Worm (Caenorhabditis elegans) whole organism, midembryonic: ENCODE data around the gene irld-3.

Experiments
- flt-1 ChIP-seq: fragments of 200-800 bp; sonication (Bioruptor generic); IDR thresholded peaks from 2 replicates; pipeline ENCODE4 v1.3.6; 2022; ENCODE audit warnings: missing genetic modification characterization, missing compliant biosample characterization
- klf-2 ChIP-seq: fragments of 200-800 bp; sonication (Bioruptor generic); conservative IDR thresholded peaks from 2 replicates; pipeline ENCODE4 v1.3.6; 2022; ENCODE audit warnings: missing genetic modification reagents, missing genetic modification characterization, missing compliant biosample characterization
- ref-1 ChIP-seq: fragments of 200-800 bp; sonication (Bioruptor generic); conservative IDR thresholded peaks from 2 replicates; pipeline ENCODE4 v1.3.6; 2022; ENCODE audit warnings: missing genetic modification reagents, missing genetic modification characterization, missing compliant biosample characterization
- ztf-29 ChIP-seq: fragments of 200-800 bp; sonication (Bioruptor generic); IDR thresholded peaks from 2 replicates; pipeline ENCODE4 v1.3.6; 2022; ENCODE audit warnings: missing genetic modification reagents, missing genetic modification characterization, missing compliant biosample characterization

- TF ChIP-seq ref-1 (GFP tag; lab: Robert Waterston, UW) (no peak), klf-2 (GFP tag; lab: Robert Waterston, UW) (no peak), flt-1 (no peak), ztf-29 (GFP tag; lab: Robert Waterston, UW) (no peak)
Observed at ce11 chrV:3185855-3186254, 47.5 kb upstream of the irld-3 start.
